Fruit fly (Drosophila melanogaster): ENCODE measurements around the gene CG42570.

CG42570 gene

DNA sequence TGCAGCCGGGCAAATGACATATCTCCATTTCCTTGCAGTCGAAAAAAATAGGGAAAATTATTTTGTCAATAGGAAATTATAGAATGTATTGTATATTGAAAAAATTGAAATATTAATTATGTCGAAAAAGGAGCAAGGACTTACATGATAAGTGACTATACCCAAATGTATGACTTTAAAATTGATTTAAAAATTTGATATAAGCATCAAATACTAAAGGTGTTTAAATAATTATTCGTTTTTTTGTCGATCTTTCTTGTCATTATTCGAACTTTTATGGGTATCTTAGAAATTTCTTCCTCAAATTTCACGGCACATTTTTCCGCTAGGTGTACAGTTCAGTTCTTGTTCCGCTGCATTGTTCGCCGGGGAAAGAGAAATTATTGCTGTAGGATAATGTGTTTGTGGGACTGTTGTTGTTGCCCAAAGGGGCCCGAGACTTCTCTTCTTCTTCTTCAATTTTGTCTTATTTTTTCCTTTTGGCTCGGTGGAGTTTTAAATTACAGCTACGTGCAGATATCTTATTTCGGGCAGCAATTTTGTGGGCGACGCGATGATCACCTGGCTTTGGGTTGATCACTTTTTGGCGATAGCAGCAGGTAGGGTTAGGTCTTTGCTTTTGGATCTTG, 17.2 kb upstream of the CG42570 start (continued):
- TF ChIP-seq sqz (GFP tag; optimal IDR thresholded peaks at IDR 0.05) = peak; percentile 20
- peak; percentile 66; the same call in 2 of the 3 replicates for TF ChIP-seq CG17361 (GFP tag; IDR thresholded peaks at IDR 0.05)
- peak; percentile 80 for TF ChIP-seq ac (GFP tag; optimal IDR thresholded peaks at IDR 0.05)
- TF ChIP-seq Elba2 (GFP tag; optimal IDR thresholded peaks at IDR 0.05) = peak; percentile 86
- no peak for TF ChIP-seq Lim3 (GFP tag; IDR thresholded peaks at IDR 0.05)
- TF ChIP-seq row (GFP tag; IDR thresholded peaks at IDR 0.05) = peak; percentile 62
- TF ChIP-seq nerfin-1 (tag; optimal IDR thresholded peaks at IDR 0.05) = no peak
- TF ChIP-seq CG8388 (GFP tag; optimal IDR thresholded peaks at IDR 0.05) = peak; percentile 66
- no peak for TF ChIP-seq CG6654 (GFP tag; optimal IDR thresholded peaks at IDR 0.05)
- peak in 1 of 3 experiments; percentile 23 for TF ChIP-seq Stat92E (GFP tag; optimal IDR thresholded peaks at IDR 0.05)
- no peak for TF ChIP-seq CG7372 (GFP tag; IDR thresholded peaks at IDR 0.05)
- TF ChIP-seq CG1602 (GFP tag; optimal IDR thresholded peaks at IDR 0.05) = peak; percentile 40
- TF ChIP-seq zfh2 (GFP tag; optimal IDR thresholded peaks at IDR 0.05) = no peak
- no peak for TF ChIP-seq NK7.1 (GFP tag; optimal IDR thresholded peaks at IDR 0.05)
- peak; percentile 29 for TF ChIP-seq CG10462 (GFP tag; optimal IDR thresholded peaks at IDR 0.05)
- TF ChIP-seq gcm (GFP tag; optimal IDR thresholded peaks at IDR 0.05) = peak; percentile 56
- TF ChIP-seq CG2678 (tag; optimal IDR thresholded peaks at IDR 0.05) = no peak
- TF ChIP-seq CG9727 (GFP tag; optimal IDR thresholded peaks at IDR 0.05) = peak; percentile 90
- no peak for TF ChIP-seq run (tag; optimal IDR thresholded peaks at IDR 0.05)
- TF ChIP-seq CG4404 (GFP tag; IDR thresholded peaks at IDR 0.05) = peak; percentile 54
- no peak for TF ChIP-seq repo (GFP tag; optimal IDR thresholded peaks at IDR 0.05)
- peak; percentile 76 for TF ChIP-seq gsb-n (tag; optimal IDR thresholded peaks at IDR 0.05)
- no peak for TF ChIP-seq fd64A (GFP tag; optimal IDR thresholded peaks at IDR 0.05)
- TF ChIP-seq HmgD (GFP tag; optimal IDR thresholded peaks at IDR 0.05) = no peak
- TF ChIP-seq sc (optimal IDR thresholded peaks at IDR 0.05) = no peak
- peak; percentile 58 for TF ChIP-seq sc (GFP tag; optimal IDR thresholded peaks at IDR 0.05)
- peak; percentile 76 for TF ChIP-seq CG13775 (GFP tag; optimal IDR thresholded peaks at IDR 0.05)
- peak; percentile 66 for TF ChIP-seq CG15601 (tag; optimal IDR thresholded peaks at IDR 0.05)
- TF ChIP-seq CG4360 (GFP tag; IDR thresholded peaks at IDR 0.05) = peak; percentile 95
- TF ChIP-seq lbe (GFP tag; optimal IDR thresholded peaks at IDR 0.05) = no peak
- no peak for TF ChIP-seq h (optimal IDR thresholded peaks at IDR 0.05)
- TF ChIP-seq eve (GFP tag; optimal IDR thresholded peaks at IDR 0.05) = peak in 1 of 2 experiments; percentile 60
- no peak for TF ChIP-seq CG2129 (GFP tag; IDR thresholded peaks at IDR 0.05; ENCODE audit: partially characterized antibody)
- peak; percentile 14 for TF ChIP-seq stwl (tag; optimal IDR thresholded peaks at IDR 0.05)
- peak; percentile 58 for TF ChIP-seq CG17829 (tag; optimal IDR thresholded peaks at IDR 0.05)
- TF ChIP-seq Neu2 (GFP tag; optimal IDR thresholded peaks at IDR 0.05; ENCODE audit: borderline replicate concordance) = peak; percentile 59
- TF ChIP-seq CG15073 (GFP tag; optimal IDR thresholded peaks at IDR 0.05) = no peak
- peak; percentile 41 for TF ChIP-seq Nf-YB (GFP tag; optimal IDR thresholded peaks at IDR 0.05)
- TF ChIP-seq CG2712 (tag; optimal IDR thresholded peaks at IDR 0.05) = peak; percentile 81
- TF ChIP-seq CG10267 (tag; optimal IDR thresholded peaks at IDR 0.05) = peak; percentile 60
- no peak for TF ChIP-seq sens-2 (GFP tag; IDR thresholded peaks at IDR 0.05)
- TF ChIP-seq bcd (GFP tag; optimal IDR thresholded peaks at IDR 0.05) = no peak
- peak; percentile 96 for TF ChIP-seq dmrt11E (tag; optimal IDR thresholded peaks at IDR 0.05)
- no peak for TF ChIP-seq Ravus (GFP tag; IDR thresholded peaks at IDR 0.05)
- peak; percentile 97 for TF ChIP-seq zf30C (GFP tag; optimal IDR thresholded peaks at IDR 0.05)
- no peak for TF ChIP-seq Awh (GFP tag; IDR thresholded peaks at IDR 0.05)
- no peak for TF ChIP-seq disco-r (GFP tag; optimal IDR thresholded peaks at IDR 0.05)
- peak; percentile 34 for TF ChIP-seq Spps (tag; optimal IDR thresholded peaks at IDR 0.05)
- peak; percentile 83 for TF ChIP-seq gem (tag; optimal IDR thresholded peaks at IDR 0.05)
- TF ChIP-seq CG14710 (tag; optimal IDR thresholded peaks at IDR 0.05) = peak; percentile 72
